Worm (Caenorhabditis elegans): Measurements from ENCODE around the gene abts-2.

- TF ChIP-seq tbx-9 (tag; optimal IDR thresholded peaks at IDR 0.05; ENCODE audit: borderline replicate concordance) (no peak), efl-1 (GFP tag; optimal IDR thresholded peaks at IDR 0.05) (no peak)
Observed at ce11 chrX:11606815-11607499, 21.5 kb downstream of the abts-2 start.
